Fruit fly (Drosophila melanogaster): ENCODE results near the gene Gem4c.
"Not testable (repeated sequence)": the region's sequence is repeated elsewhere in the genome, so short reads cannot be mapped to it uniquely, and the experiment has no call there.

Gene Gem4c

DNA sequence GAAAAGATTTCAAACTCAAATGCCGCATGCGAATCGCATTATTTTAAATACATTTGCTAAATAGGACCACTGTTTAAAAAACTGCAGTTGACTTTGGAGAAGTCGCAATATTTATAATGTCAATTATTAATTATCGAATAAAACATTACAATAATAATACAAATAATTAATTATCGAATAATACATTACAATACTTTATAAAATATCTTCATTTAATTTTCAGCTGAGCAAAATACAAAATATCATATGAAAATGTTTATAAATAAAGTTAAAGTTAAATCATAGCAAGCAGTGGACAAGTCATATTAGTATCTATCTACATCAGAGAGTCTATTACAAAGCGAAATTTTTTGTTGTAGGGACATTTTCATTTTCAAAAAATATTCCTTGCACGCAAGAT is at the start of gene Gem4c:
Gene Gem4c, plus strand, starts transcription at position 301 of the 400 bp plus-strand sequence.
- TF ChIP-seq CG17801 (GFP tag; optimal IDR thresholded peaks at IDR 0.05; ENCODE audit: partially characterized antibody) = not testable (repeated sequence)

DNA sequence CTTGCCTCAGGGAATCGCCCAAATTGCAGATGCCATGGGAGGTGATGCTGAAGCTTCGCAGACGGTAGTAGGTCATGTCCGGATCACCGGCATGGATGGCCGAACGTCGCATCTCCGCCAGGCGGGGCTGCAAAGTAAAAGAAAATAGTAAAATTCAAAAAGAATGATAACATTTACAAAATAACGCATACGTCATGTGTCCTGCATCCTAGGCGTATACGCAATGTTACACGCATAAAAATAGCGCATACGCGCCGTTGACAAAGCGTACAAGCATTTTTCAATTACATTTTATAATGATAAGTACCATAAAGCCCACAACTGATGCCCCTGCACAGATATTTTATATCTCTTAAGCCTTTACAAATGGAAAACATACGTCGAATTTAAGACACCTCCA is 42.9 kb upstream of the Gem4c start:
- TF ChIP-seq CG17801 (GFP tag; optimal IDR thresholded peaks at IDR 0.05; ENCODE audit: partially characterized antibody) = no peak

DNA sequence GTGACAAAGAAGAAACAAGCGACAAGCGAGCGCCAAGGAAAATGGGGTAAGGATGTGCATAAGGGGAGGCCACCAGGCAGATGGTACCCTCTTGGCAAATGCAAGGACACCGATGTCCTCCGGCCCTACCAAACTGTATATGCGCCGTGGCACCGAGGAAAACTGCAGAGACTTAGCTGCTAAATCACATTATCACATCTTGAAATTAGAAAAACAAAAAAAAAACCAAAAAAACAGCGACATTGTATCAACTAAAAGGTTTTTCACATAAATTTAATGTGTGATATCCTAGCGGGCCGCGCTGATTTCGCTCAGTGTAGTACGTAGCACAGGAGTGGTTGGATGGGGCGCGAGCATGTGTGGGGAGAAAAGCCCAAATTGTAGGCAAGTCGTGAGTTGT is 16.3 kb upstream of the Gem4c start:
- no peak for TF ChIP-seq CG17801 (GFP tag; optimal IDR thresholded peaks at IDR 0.05; ENCODE audit: partially characterized antibody)

DNA sequence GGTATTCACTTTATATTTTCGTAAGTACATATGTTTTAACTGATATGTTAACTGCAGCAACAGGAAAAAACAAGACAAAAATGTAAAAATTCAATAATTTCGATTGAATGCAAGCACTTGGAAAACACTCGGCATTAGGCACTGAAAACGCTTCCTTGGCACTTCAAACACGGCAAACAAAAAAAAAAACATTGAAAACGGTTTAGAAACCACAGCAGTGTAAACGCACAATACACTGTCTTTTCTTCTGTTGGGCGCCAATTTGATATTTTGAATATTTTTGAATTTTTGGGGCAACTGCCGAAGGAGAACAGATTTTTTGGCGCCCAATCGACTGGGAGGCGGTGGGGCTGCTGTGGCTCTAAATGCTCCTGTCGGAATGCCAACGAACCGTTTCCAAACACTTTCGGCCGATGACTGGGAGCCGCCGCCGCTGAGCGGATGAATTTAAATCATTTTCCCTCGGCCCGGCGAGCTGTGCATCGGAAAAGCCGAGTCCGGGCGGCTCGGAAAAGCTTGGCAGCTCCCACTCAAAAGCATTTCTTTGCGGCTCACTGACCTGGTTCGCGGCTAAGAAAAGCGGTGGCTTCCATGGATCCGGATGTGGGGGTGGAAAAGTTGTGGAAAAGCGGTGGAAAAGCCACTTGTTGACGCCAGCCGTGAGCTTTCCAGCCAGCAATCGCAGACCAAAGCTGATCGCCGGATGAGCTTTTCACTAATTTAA is 14.2 kb upstream of the Gem4c start, which contains the start of gene CG42541:
Gene CG42541, minus strand, starts transcription at position 51 of the 724 bp plus-strand sequence.
- no peak for TF ChIP-seq CG17801 (GFP tag; optimal IDR thresholded peaks at IDR 0.05; ENCODE audit: partially characterized antibody)

DNA sequence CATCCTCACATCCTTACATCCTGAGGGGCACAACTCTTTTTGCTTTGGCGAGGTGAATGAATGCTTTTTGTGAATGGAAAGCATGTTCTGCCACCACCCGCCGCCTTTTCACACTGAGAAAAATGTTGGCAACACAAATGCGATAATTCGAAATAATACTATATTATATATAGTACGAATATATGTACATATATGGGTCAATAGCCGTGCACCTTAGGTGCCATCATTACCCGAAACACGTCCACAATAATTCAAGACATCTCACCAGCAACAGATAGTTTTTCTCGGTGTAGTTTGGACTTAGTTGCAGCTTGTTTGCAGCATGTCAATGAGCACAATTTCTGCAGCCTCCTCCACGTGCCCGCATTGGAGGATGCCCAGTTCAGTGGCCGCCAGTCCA is 13.2 kb upstream of the Gem4c start:
- no peak for TF ChIP-seq CG17801 (GFP tag; optimal IDR thresholded peaks at IDR 0.05; ENCODE audit: partially characterized antibody)

DNA sequence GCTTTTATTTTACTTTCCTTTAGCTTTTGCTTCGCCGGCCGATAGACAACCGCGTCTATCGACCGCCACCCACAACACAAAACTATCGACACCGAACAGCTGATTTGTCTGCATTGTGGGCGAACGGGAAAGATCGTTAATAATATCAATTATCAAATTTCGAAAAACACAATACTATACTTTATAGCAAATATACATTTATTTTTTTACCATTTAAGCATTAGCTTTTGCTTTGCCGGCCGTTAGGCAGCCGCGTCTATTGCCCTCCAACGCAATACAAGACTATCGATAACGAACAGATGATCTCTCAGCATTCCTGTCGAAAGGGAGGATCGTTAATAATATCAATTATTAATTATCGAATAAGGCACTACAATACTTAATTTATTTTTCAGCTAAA is 8.7 kb upstream of the Gem4c start, which contains the start of the genes CG2938 and Glos:
Gene CG2938, minus strand, starts transcription at position 296 of the 400 bp plus-strand sequence.
Gene Glos, plus strand, starts transcription at position 344 of the 400 bp plus-strand sequence.
- peak; percentile 11 for TF ChIP-seq CG17801 (GFP tag; optimal IDR thresholded peaks at IDR 0.05; ENCODE audit: partially characterized antibody)

DNA sequence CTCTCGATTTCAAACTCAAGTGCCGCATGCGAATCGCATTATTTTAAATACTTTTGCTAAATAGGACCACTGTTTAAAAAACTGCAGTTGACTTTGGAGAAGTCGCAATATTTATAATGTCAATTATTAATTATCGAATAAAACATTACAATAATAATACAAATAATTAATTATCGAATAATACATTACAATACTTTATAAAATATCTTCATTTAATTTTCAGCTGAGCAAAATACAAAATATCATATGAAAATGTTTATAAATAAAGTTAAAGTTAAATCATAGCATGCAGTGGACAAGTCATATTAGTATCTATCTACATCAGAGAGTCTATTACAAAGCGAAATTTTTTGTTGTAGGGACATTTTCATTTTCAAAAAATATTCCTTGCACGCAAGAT is 4.3 kb upstream of the Gem4c start, which contains the start of gene Gem4b:
Gene Gem4b, plus strand, starts transcription at position 301 of the 400 bp plus-strand sequence.
- TF ChIP-seq CG17801 (GFP tag; optimal IDR thresholded peaks at IDR 0.05; ENCODE audit: partially characterized antibody) = not testable (repeated sequence)

DNA sequence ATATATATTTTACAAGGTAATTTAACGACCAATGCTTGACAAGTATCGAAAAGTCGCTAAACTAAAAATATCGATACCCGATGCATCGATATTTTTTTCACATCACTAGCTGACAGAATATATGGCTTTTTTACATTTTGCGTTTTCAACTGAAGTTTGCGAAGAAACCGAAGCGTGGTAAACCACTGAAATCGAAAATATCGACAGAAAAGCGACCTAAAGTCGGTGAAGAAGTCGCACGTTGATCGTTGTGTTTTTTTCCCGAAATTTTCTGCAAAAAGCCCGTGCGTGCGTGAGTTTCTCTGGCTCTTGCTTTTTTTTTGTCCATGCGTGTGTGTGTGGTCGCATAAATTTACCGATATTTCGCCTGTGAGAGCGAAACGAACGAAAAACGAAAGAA is 4.0 kb downstream of the Gem4c start, which contains the start of gene Vap33:
Gene Vap33, plus strand, starts transcription at position 87 of the 400 bp plus-strand sequence.
- TF ChIP-seq CG17801 (GFP tag; optimal IDR thresholded peaks at IDR 0.05; ENCODE audit: partially characterized antibody) = no peak

DNA sequence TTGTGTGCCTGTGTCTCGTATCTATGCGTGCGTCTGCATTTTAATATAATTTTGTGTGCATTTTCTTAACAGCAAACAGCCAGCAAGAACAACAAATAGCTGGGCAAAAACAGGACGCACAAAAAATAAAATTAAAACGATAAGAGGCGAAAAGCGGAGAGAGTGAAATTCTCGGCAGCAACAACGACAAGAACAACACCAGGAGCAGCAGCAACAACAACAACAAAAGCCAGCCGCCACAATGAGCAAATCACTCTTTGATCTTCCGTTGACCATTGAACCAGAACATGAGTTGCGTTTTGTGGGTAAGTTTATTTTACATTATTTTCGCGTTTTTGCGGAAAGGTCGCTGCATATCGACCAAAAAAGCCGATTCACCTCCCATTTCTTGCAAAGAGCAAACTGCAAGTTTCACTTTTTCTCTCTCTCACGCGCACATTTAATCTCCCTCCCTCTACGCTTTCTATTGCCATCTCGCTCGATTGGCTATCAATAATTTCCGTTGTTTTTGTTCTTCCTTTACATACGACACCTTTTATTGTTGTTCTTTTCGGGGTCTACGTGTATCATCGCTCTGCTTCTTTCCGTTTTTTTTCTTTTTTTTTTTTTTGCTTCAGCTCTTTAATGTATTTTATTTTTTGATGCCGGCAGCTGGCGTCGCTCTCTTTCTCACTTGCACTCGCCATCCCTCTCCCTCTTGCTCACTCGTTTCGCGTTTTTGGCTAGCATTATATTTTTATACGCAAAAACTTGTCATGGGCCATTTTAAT is 4.8 kb downstream of the Gem4c start:
- TF ChIP-seq CG17801 (GFP tag; optimal IDR thresholded peaks at IDR 0.05; ENCODE audit: partially characterized antibody) = peak; percentile 8

DNA sequence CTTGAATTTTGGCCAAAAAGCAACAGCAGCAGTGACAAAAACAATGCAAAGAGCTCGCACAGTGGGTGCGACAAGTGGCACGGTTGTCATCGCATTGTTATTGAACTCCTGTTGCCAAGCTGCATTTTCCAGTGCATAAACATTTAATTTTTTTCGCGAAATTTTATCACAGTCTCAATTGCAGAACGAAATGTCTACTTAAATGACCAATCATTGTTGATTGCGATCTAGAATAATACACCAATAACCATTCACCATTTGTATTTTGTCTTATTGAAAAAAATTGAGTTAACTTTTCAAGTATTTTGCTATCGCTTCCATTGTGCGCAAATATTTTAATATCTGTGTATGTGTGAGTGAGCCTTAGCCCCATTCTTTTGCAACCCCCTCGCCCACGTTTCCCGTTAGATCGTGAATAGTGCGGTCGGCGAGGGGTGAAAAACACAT is 5.4 kb downstream of the Gem4c start:
- peak; percentile 10 for TF ChIP-seq CG17801 (GFP tag; optimal IDR thresholded peaks at IDR 0.05; ENCODE audit: partially characterized antibody)

DNA sequence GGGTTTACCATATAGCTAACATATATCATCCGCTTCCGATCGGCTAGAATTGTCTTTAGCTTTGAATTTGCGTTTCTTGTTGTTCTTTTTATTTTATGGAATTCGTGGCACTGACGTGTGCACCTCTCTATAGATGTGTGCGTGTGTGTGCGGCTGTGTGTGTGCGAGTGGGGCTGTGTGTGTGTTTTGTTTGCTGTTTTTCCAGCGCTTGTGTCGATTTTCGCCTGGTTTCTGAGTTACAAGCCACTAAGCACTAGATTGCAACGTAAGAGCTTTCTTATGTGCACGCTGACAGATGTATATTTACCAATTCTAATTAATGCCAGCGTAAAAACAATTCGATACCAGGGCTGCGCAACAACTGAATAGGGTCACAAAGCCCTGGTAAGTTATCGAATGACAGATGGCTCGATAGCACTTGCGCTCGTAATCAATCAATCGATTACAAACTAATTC is 20.1 kb downstream of the Gem4c start, which contains the start of gene lva:
Gene lva, minus strand, starts transcription at position 363 of the 456 bp plus-strand sequence.
- peak; percentile 23 for TF ChIP-seq CG17801 (GFP tag; optimal IDR thresholded peaks at IDR 0.05; ENCODE audit: partially characterized antibody)

DNA sequence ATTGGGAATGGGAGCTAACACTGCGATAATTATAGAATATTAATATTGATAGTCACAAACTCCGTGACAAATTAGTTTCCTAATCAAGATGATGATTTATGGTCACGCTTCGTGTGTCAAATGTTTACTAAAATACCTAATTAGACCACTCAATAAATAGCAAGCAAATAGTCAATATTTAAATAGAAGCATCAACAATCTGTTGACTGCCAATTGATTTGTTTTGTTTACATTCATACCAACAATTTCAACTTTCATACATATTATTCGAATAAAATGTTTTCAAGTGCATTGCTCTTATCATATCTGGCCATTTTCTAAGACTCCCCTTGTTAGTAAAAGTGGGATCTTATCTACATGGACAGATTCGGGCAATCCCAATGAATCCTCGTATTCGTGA is 22.8 kb downstream of the Gem4c start:
- no peak for TF ChIP-seq CG17801 (GFP tag; optimal IDR thresholded peaks at IDR 0.05; ENCODE audit: partially characterized antibody)

DNA sequence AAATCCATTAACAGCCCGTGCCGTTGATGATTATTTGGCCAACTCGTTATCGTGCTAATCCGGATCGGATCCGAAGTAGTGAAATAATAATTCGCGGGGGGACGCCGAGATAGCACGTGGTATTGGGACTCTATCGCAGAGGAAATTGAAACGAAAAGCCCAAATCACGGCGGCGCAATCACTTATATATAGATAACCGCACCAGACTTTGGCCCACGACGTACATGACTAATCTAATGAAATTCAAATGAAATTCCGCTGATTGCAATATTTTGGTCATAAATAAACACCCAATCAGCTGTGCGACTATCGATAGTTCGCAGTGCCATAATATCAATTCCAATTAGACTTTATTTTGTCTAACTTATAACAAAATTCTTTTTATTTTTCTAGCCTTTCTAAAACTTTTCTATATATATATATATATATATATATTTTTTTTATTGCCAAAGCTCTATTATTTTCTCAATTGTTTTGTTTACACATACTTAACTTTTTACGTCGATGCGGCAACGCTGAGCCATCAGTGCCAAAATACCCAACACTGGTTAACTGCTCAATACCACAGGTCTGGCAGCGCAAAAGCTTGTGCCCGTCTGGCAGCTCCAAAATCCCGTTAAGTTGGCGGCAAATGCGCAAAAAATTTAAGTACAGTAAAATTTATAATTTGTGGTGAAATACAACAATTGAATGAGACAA is 23.7 kb downstream of the Gem4c start, which contains the start of gene CG6428:
Gene CG6428, minus strand, starts transcription at position 310 of the 699 bp plus-strand sequence.
- TF ChIP-seq CG17801 (GFP tag; optimal IDR thresholded peaks at IDR 0.05; ENCODE audit: partially characterized antibody) = peak; percentile 50

DNA sequence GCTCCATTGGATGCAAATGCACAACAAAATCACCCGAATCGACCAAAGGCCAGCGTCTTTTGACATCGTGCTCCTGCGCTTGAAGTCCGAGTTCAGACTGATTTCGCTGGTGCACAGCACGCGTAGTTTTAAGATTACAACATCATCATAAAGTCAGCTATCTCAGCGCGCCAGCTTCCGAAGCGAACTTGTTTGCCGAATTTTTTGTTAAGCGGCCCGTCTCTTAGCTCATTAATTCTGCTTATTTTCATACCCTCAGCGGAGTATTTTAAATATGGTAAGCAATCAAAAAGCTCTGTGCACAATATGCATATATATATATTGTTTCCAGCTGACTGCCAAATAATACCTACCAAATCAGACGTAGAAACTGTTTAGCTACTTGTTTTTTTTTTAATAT is 26.4 kb downstream of the Gem4c start, which contains the start of gene CG6414:
Gene CG6414, minus strand, starts transcription at position 101 of the 400 bp plus-strand sequence.
- no peak for TF ChIP-seq CG17801 (GFP tag; optimal IDR thresholded peaks at IDR 0.05; ENCODE audit: partially characterized antibody)

Data from ovary, adult (tissue).